Fruit fly (Drosophila melanogaster) whole organism, wandering third instar larva: ENCODE results near the gene CG4291.
A peak's percentile ranks its signal among the peaks of the same experiment; 100 is the strongest.

Experiments used
- Abd-B ChIP-seq: fragments of >200 bp; optimal IDR thresholded peaks from 2 replicates; lab custom pipeline; 2017; ENCODE audit warnings: missing biosample characterization, missing genetic modification characterization
- Dfd ChIP-seq: fragments of >200 bp; optimal IDR thresholded peaks from 2 replicates; lab custom pipeline; 2017; ENCODE audit warnings: missing biosample characterization, missing genetic modification characterization
- Myc ChIP-seq: fragments of >200 bp; optimal IDR thresholded peaks from 2 replicates; lab custom pipeline; 2017
- brk ChIP-seq: fragments of 200-800 bp; sonication (Bioruptor generic); optimal IDR thresholded peaks from 2 replicates; lab custom pipeline; 2016; ENCODE audit warnings: missing biosample characterization, mild to moderate bottlenecking, missing genetic modification characterization
- foxo ChIP-seq, 2 experiments: fragments of 200-800 bp; sonication (Bioruptor generic); optimal IDR thresholded peaks; 2 replicates in 1 of 2; 3 replicates in 1 of 2; lab custom pipeline; 2016 to 2017; ENCODE audit warnings: missing biosample characterization in 2 of 2, missing genetic modification characterization in 2 of 2
- fru ChIP-seq: fragments of 200-800 bp; sonication (Bioruptor generic); optimal IDR thresholded peaks from 3 replicates; lab custom pipeline; 2016; ENCODE audit warnings: missing biosample characterization, mild to moderate bottlenecking, missing genetic modification characterization
- h ChIP-seq: fragments of 200-800 bp; sonication (Bioruptor generic); optimal IDR thresholded peaks from 3 replicates; lab custom pipeline; 2016; ENCODE audit warnings: missing biosample characterization, mild to moderate bottlenecking, missing genetic modification characterization
- lola ChIP-seq: fragments of >200 bp; optimal IDR thresholded peaks from 2 replicates; lab custom pipeline; 2017; ENCODE audit warnings: missing biosample characterization, missing genetic modification characterization
- psq ChIP-seq: fragments of 200-800 bp; sonication (Bioruptor generic); optimal IDR thresholded peaks from 3 replicates; lab custom pipeline; 2017; ENCODE audit warnings: missing biosample characterization, mild to moderate bottlenecking, missing genetic modification characterization, moderate library complexity
- usp ChIP-seq: fragments of >200 bp; optimal IDR thresholded peaks from 2 replicates; lab custom pipeline; 2017; ENCODE audit warnings: missing biosample characterization, missing genetic modification characterization
- woc ChIP-seq: sonication (Bioruptor generic); optimal IDR thresholded peaks from 2 replicates; lab custom pipeline; 2016; ENCODE audit warnings: missing biosample characterization, mild to moderate bottlenecking, missing genetic modification characterization

dm6 chr2L:871419-871846 is 18.9 kb upstream of the CG4291 start:
- no peak for TF ChIP-seq psq (GFP tag; lab: Kevin White, UChicago)
- TF ChIP-seq h, result peak; percentile 34
- no peak for TF ChIP-seq woc (GFP tag; lab: Kevin White, UChicago)
- TF ChIP-seq Dfd (GFP tag; lab: Kevin White, UChicago), result no peak
- no peak for TF ChIP-seq lola (GFP tag; lab: Kevin White, UChicago)
- peak; percentile 80 for TF ChIP-seq Myc
- TF ChIP-seq brk (GFP tag; lab: Kevin White, UChicago), result no peak
- no peak for TF ChIP-seq fru
- TF ChIP-seq usp (GFP tag; lab: Kevin White, UChicago), result no peak
- TF ChIP-seq foxo (GFP tag; optimal IDR thresholded peaks at IDR 0.05; lab: Kevin White, UChicago), result no peak
- no peak for TF ChIP-seq Abd-B
